Fruit fly (Drosophila melanogaster): ENCODE results near the gene CG4210.

Gene CG4210

dm6 chr3R:15249037-15249436 lies 35.3 kb downstream of the CG4210 start, which contains the start of gene Amt:
Gene Amt (minus strand): TSS chr3R:15249137.
- TF ChIP-seq CG34406 (GFP tag; optimal IDR thresholded peaks at IDR 0.05) (no peak), fd59A (GFP tag; optimal IDR thresholded peaks at IDR 0.05) (no peak), pdm3 (GFP tag; optimal IDR thresholded peaks at IDR 0.05) (no peak), topi (GFP tag; optimal IDR thresholded peaks at IDR 0.05) (no peak), CG7368 (GFP tag; optimal IDR thresholded peaks at IDR 0.05) (no peak), dac (GFP tag; optimal IDR thresholded peaks at IDR 0.05) (no peak), Eip78C (GFP tag) (no peak), esn (GFP tag; optimal IDR thresholded peaks at IDR 0.05) (no peak), Sox14 (GFP tag; optimal IDR thresholded peaks at IDR 0.05) (no peak), CG11762 (GFP tag; optimal IDR thresholded peaks at IDR 0.05; ENCODE audit: insufficient read depth) (no peak), CG3919 (GFP tag; optimal IDR thresholded peaks at IDR 0.05) (no peak), CG6276 (GFP tag; optimal IDR thresholded peaks at IDR 0.05) (no peak), Eip75B (GFP tag; optimal IDR thresholded peaks at IDR 0.05) (no peak), CG6163 (GFP tag; IDR thresholded peaks at IDR 0.05) (no peak), CG32006 (GFP tag; optimal IDR thresholded peaks at IDR 0.05) (no peak), CG3032 (tag; optimal IDR thresholded peaks at IDR 0.05) (no peak), Hr4 (GFP tag; optimal IDR thresholded peaks at IDR 0.05) (no peak), Hr38 (GFP tag; optimal IDR thresholded peaks at IDR 0.05) (no peak)

dm6 chr3R:15249735-15250134 lies 36.0 kb downstream of the CG4210 start, which contains the start of gene CG42404:
Gene CG42404 (plus strand): TSS chr3R:15250094.
- TF ChIP-seq Eip93F (GFP tag; optimal IDR thresholded peaks at IDR 0.05) (no peak), svp (GFP tag) (peak; percentile 2), Ets96B (tag; optimal IDR thresholded peaks at IDR 0.05) (no peak)

dm6 chr3R:15250454-15250853 lies 36.7 kb downstream of the CG4210 start:
- peak; percentile 45 for TF ChIP-seq CG8632 (GFP tag; optimal IDR thresholded peaks at IDR 0.05)
- TF ChIP-seq CG11294 (GFP tag; IDR thresholded peaks at IDR 0.05) = peak; percentile 65; the same call in 1 of the 2 replicates
- peak; percentile 21 for TF ChIP-seq Hr39 (GFP tag; optimal IDR thresholded peaks at IDR 0.05)
- TF ChIP-seq Eip93F (GFP tag; optimal IDR thresholded peaks at IDR 0.05) = no peak
- peak; percentile 74 for TF ChIP-seq Eip78C (GFP tag)
- TF ChIP-seq fd59A (GFP tag; optimal IDR thresholded peaks at IDR 0.05) = peak; percentile 40
- TF ChIP-seq OdsH (GFP tag; optimal IDR thresholded peaks at IDR 0.05) = no peak
- TF ChIP-seq Ets21C (GFP tag; optimal IDR thresholded peaks at IDR 0.05) = no peak
- TF ChIP-seq Eip75B (GFP tag; optimal IDR thresholded peaks at IDR 0.05) = peak; percentile 50
- TF ChIP-seq CG6792 (GFP tag; optimal IDR thresholded peaks at IDR 0.05) = peak; percentile 46
- TF ChIP-seq CG15336 (GFP tag; IDR thresholded peaks at IDR 0.05) = peak; percentile 76
- no peak for TF ChIP-seq CG3032 (tag; optimal IDR thresholded peaks at IDR 0.05)
- peak; percentile 56 for TF ChIP-seq Hr4 (GFP tag; optimal IDR thresholded peaks at IDR 0.05)
- no peak for TF ChIP-seq salr (GFP tag; optimal IDR thresholded peaks at IDR 0.05)
- no peak for TF ChIP-seq CG10669 (GFP tag; optimal IDR thresholded peaks at IDR 0.05)
- TF ChIP-seq ss (GFP tag; optimal IDR thresholded peaks at IDR 0.05) = no peak
- peak; percentile 72 for TF ChIP-seq achi (GFP tag; optimal IDR thresholded peaks at IDR 0.05)
- TF ChIP-seq eg (GFP tag; IDR thresholded peaks at IDR 0.05) = peak; percentile 74; the same call in 1 of the 3 replicates
- TF ChIP-seq CG11762 (GFP tag; optimal IDR thresholded peaks at IDR 0.05; ENCODE audit: insufficient read depth) = no peak
- TF ChIP-seq Smox (GFP tag; optimal IDR thresholded peaks at IDR 0.05) = peak; percentile 45
- peak; percentile 51 for TF ChIP-seq lz (GFP tag; optimal IDR thresholded peaks at IDR 0.05)
- TF ChIP-seq cyc (GFP tag; optimal IDR thresholded peaks at IDR 0.05) = peak; percentile 30
- TF ChIP-seq CG11902 (GFP tag; optimal IDR thresholded peaks at IDR 0.05) = no peak
- TF ChIP-seq CG8119 (GFP tag; IDR thresholded peaks at IDR 0.05) = peak; percentile 69
- TF ChIP-seq svp (GFP tag) = peak; percentile 72
- TF ChIP-seq esn (GFP tag; optimal IDR thresholded peaks at IDR 0.05) = no peak
- no peak for TF ChIP-seq vri (GFP tag; optimal IDR thresholded peaks at IDR 0.05)
- TF ChIP-seq Gug (GFP tag; IDR thresholded peaks at IDR 0.05) = peak; percentile 58
- TF ChIP-seq CG31627 (GFP tag; optimal IDR thresholded peaks at IDR 0.05) = peak; percentile 3
- no peak for TF ChIP-seq Lpt (GFP tag; optimal IDR thresholded peaks at IDR 0.05)
- peak; percentile 73 for TF ChIP-seq CG32006 (GFP tag; optimal IDR thresholded peaks at IDR 0.05)
- peak; percentile 66 for TF ChIP-seq CG10631 (GFP tag; optimal IDR thresholded peaks at IDR 0.05)
- peak; percentile 36 for TF ChIP-seq CG4318 (GFP tag; optimal IDR thresholded peaks at IDR 0.05)
- peak; percentile 49 for TF ChIP-seq acj6 (GFP tag; optimal IDR thresholded peaks at IDR 0.05)
- TF ChIP-seq CG6163 (GFP tag; IDR thresholded peaks at IDR 0.05) = peak; percentile 80
- TF ChIP-seq topi (GFP tag; optimal IDR thresholded peaks at IDR 0.05) = peak; percentile 48
- TF ChIP-seq Sox15 (GFP tag; optimal IDR thresholded peaks at IDR 0.05) = no peak

All from whole organism, prepupa.